Worm (Caenorhabditis elegans) whole organism, L3 larva: ENCODE results near the gene gcy-8.
A peak's percentile ranks its signal among the peaks of the same experiment; 100 is the strongest.

Source experiments
- R02D3.7 ChIP-seq: fragments of 150-350 bp; optimal IDR thresholded peaks from 2 replicates; lab custom pipeline; 2014; ENCODE audit warnings: missing biosample characterization, missing genetic modification characterization
- aly-2 ChIP-seq: fragments of 150-350 bp; optimal IDR thresholded peaks from 2 replicates; lab custom pipeline; 2014; ENCODE audit warnings: missing biosample characterization, missing genetic modification characterization
- ama-1 ChIP-seq: fragments of 150-350 bp; optimal IDR thresholded peaks from 2 replicates; lab custom pipeline; 2018
- ceh-28 ChIP-seq: fragments of 150-350 bp; optimal IDR thresholded peaks from 2 replicates; lab custom pipeline; 2014; ENCODE audit warnings: missing biosample characterization, missing genetic modification reagents, missing genetic modification characterization
- ceh-82 ChIP-seq: fragments of 150-350 bp; optimal IDR thresholded peaks from 2 replicates; lab custom pipeline; 2014; ENCODE audit warnings: missing biosample characterization, missing genetic modification characterization
- ceh-9 ChIP-seq: sonication (generic microtip); optimal IDR thresholded peaks from 2 replicates; lab custom pipeline; 2018; ENCODE audit warnings: missing biosample characterization, missing genetic modification characterization
- daf-12 ChIP-seq: fragments of 150-350 bp; optimal IDR thresholded peaks from 2 replicates; lab custom pipeline; 2014; ENCODE audit warnings: missing biosample characterization, missing genetic modification reagents, missing genetic modification characterization
- egl-27 ChIP-seq: sonication (generic microtip); optimal IDR thresholded peaks from 4 replicates; lab custom pipeline; 2017; ENCODE audit warnings: missing biosample characterization, missing genetic modification reagents, missing genetic modification characterization
- egl-5 ChIP-seq: fragments of 150-350 bp; optimal IDR thresholded peaks from 2 replicates; lab custom pipeline; 2017; ENCODE audit warnings: missing biosample characterization, missing genetic modification reagents, missing genetic modification characterization, inconsistent platforms
- elt-1 ChIP-seq: fragments of 150-350 bp; optimal IDR thresholded peaks from 2 replicates; lab custom pipeline; 2014; ENCODE audit warnings: missing biosample characterization, missing genetic modification characterization
- elt-2 ChIP-seq: sonication (generic microtip); optimal IDR thresholded peaks from 2 replicates; lab custom pipeline; 2016; ENCODE audit warnings: missing genetic modification reagents, mild to moderate bottlenecking, missing genetic modification characterization, missing compliant biosample characterization
- eor-1 ChIP-seq, 2 experiments: fragments of 150-350 bp; optimal IDR thresholded peaks; 2 replicates each; lab custom pipeline; 2014 to 2018; ENCODE audit warnings: missing biosample characterization in 2 of 2, missing genetic modification characterization in 2 of 2
- fkh-2 ChIP-seq: fragments of 150-350 bp; optimal IDR thresholded peaks from 2 replicates; lab custom pipeline; 2014; ENCODE audit warnings: missing biosample characterization, missing genetic modification reagents, missing genetic modification characterization
- jun-1 ChIP-seq: fragments of 150-350 bp; optimal IDR thresholded peaks from 2 replicates; lab custom pipeline; 2014; ENCODE audit warnings: missing biosample characterization, missing genetic modification reagents, missing genetic modification characterization
- lin-15B ChIP-seq: fragments of 150-350 bp; optimal IDR thresholded peaks from 2 replicates; lab custom pipeline; 2014; ENCODE audit warnings: missing biosample characterization, missing genetic modification characterization
- lin-39 ChIP-seq: fragments of 150-350 bp; optimal IDR thresholded peaks from 2 replicates; lab custom pipeline; 2018; ENCODE audit warnings: missing biosample characterization, missing genetic modification reagents, missing genetic modification characterization
- lsy-12 ChIP-seq: sonication (generic microtip); optimal IDR thresholded peaks from 2 replicates; lab custom pipeline; 2016; ENCODE audit warnings: mild to moderate bottlenecking, missing genetic modification characterization, missing compliant biosample characterization
- mdl-1 ChIP-seq: fragments of 150-350 bp; optimal IDR thresholded peaks from 2 replicates; lab custom pipeline; 2014; ENCODE audit warnings: missing biosample characterization, missing genetic modification characterization
- mml-1 ChIP-seq: fragments of 150-350 bp; sonication (generic microtip); optimal IDR thresholded peaks from 3 replicates; lab custom pipeline; 2014; ENCODE audit warnings: missing biosample characterization, missing genetic modification characterization
- nfya-1 ChIP-seq: sonication (generic microtip); optimal IDR thresholded peaks from 2 replicates; lab custom pipeline; 2017; ENCODE audit warnings: missing genetic modification characterization, mild to moderate bottlenecking, missing compliant biosample characterization, antibody characterized with exemption, moderate library complexity; ENCODE audit not compliant: insufficient read depth
- nhr-12 ChIP-seq: fragments of 150-350 bp; optimal IDR thresholded peaks from 2 replicates; lab custom pipeline; 2014; ENCODE audit warnings: missing biosample characterization, missing genetic modification characterization
- nhr-23 ChIP-seq: fragments of 150-350 bp; optimal IDR thresholded peaks from 2 replicates; lab custom pipeline; 2014; ENCODE audit warnings: missing biosample characterization, missing genetic modification reagents, missing genetic modification characterization
- nhr-237 ChIP-seq: fragments of 150-350 bp; optimal IDR thresholded peaks from 2 replicates; lab custom pipeline; 2014; ENCODE audit warnings: missing biosample characterization, missing genetic modification characterization
- nhr-25 ChIP-seq: sonication (generic microtip); optimal IDR thresholded peaks from 2 replicates; lab custom pipeline; 2017; ENCODE audit warnings: missing biosample characterization, missing genetic modification characterization
- nhr-43 ChIP-seq: sonication (generic microtip); optimal IDR thresholded peaks from 2 replicates; lab custom pipeline; 2016; ENCODE audit warnings: mild to moderate bottlenecking, missing genetic modification characterization, missing compliant biosample characterization; ENCODE audit not compliant: poor library complexity, severe bottlenecking
- nhr-67 ChIP-seq: fragments of 150-350 bp; optimal IDR thresholded peaks from 2 replicates; lab custom pipeline; 2014; ENCODE audit warnings: missing biosample characterization, missing genetic modification characterization
- nhr-76 ChIP-seq: fragments of 150-350 bp; sonication (generic microtip); optimal IDR thresholded peaks from 5 replicates; lab custom pipeline; 2014; ENCODE audit warnings: missing biosample characterization, missing genetic modification characterization
- pqm-1 ChIP-seq: fragments of 150-350 bp; optimal IDR thresholded peaks from 2 replicates; lab custom pipeline; 2017; ENCODE audit warnings: missing biosample characterization, missing genetic modification characterization, inconsistent platforms
- sea-2 ChIP-seq: fragments of 150-350 bp; sonication (generic microtip); optimal IDR thresholded peaks from 4 replicates; lab custom pipeline; 2014; ENCODE audit warnings: missing biosample characterization, missing genetic modification reagents, missing genetic modification characterization
- snpc-4 ChIP-seq: fragments of 150-350 bp; optimal IDR thresholded peaks from 2 replicates; lab custom pipeline; 2014; ENCODE audit warnings: missing biosample characterization, missing genetic modification characterization
- tbx-2 ChIP-seq: sonication (generic microtip); optimal IDR thresholded peaks from 2 replicates; lab custom pipeline; 2016; ENCODE audit warnings: mild to moderate bottlenecking, missing genetic modification characterization, missing compliant biosample characterization
- unc-39 ChIP-seq: sonication (generic microtip); optimal IDR thresholded peaks from 4 replicates; lab custom pipeline; 2017; ENCODE audit warnings: missing biosample characterization, missing genetic modification characterization
- unc-62 ChIP-seq: fragments of 150-350 bp; sonication (generic microtip); optimal IDR thresholded peaks from 4 replicates; lab custom pipeline; 2014; ENCODE audit warnings: missing biosample characterization, missing genetic modification reagents, missing genetic modification characterization
- zag-1 ChIP-seq: fragments of 150-350 bp; optimal IDR thresholded peaks from 2 replicates; lab custom pipeline; 2014; ENCODE audit warnings: missing biosample characterization, missing genetic modification characterization
- ztf-11 ChIP-seq: fragments of 150-350 bp; optimal IDR thresholded peaks from 2 replicates; lab custom pipeline; 2014; ENCODE audit warnings: missing biosample characterization, missing genetic modification characterization
- ztf-4 ChIP-seq: fragments of 150-350 bp; optimal IDR thresholded peaks from 2 replicates; lab custom pipeline; 2014; ENCODE audit warnings: missing biosample characterization, missing genetic modification characterization

Gene gcy-8

DNA sequence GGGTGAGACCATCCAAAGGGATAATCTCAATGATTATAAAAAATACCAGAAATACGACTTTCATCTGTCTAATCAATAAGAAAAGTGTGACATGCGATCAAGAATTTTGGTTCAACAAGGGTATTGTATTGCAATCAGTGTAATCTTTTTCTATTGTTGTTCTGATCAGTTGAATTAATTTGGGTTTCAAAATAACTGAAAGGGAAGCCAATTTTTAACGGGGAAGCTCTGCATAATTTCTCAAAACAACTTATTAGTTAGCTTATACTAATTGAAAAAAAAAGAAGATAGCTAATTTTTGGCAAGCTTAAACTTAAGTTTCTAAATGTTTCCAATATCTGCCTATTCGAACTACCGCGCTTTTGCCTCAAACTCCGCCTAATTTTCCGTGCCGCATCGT, 734 bp upstream of the gcy-8 start, which contains the start of gene C49H3.12:
C49H3.12 (minus strand) TSS at position 101 of the 400 bp plus-strand sequence.
- TF ChIP-seq mdl-1 (tag; lab: Kevin White, UChicago): no peak
- TF ChIP-seq nfya-1 (tag; lab: Kevin White, UChicago): no peak
- TF ChIP-seq aly-2: no peak
- TF ChIP-seq elt-1 (tag; lab: Kevin White, UChicago): no peak
- no peak for TF ChIP-seq pqm-1 (tag; lab: Kevin White, UChicago)
- TF ChIP-seq fkh-2: no peak
- TF ChIP-seq snpc-4: no peak
- no peak for TF ChIP-seq nhr-43 (tag; lab: Kevin White, UChicago)
- no peak for TF ChIP-seq nhr-25
- no peak for TF ChIP-seq unc-62 (GFP tag; lab: Kevin White, UChicago)

DNA sequence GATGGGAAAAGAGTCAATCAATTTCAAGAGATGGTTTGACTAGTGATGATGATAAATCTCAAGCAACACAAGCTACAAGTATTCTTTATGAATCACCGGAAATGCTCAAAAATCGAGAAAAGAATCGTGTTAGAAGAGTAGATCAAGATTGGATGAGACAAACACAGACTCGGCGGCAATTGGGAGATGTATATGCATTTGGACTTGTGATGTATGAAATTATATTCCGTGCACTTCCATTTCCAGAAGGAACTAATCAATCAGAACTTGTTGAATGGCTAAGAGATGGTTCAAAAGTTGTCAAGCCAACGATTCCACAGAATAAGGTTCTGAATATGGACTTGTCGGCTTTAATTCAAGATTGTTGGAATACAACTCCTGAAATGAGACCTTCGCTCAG, 3.9 kb downstream of the gcy-8 start:
- TF ChIP-seq ztf-4 (no peak), ceh-9 (tag; lab: Kevin White, UChicago) (no peak), mdl-1 (tag; lab: Kevin White, UChicago) (no peak), R02D3.7 (tag; lab: Kevin White, UChicago) (no peak), nhr-12 (tag; lab: Kevin White, UChicago) (no peak), nhr-76 (no peak)

DNA sequence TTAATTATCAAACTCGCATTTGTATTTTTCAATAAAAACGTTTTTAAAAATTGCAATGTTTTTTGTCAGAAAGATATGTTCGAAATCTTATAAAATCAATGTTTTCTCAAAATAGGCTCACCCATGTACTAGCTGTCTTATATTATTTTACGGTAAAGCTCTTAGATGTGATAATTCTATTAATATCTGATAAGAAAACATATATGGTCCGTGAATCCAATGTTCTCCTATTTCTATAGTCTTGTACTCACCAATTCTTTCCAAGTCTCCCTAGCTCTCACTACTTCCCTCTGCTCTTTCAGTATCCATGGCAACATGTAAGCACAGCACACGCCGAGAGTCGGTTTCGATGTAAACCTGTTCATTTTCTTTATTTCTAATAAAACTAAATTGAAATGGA, 5.8 kb downstream of the gcy-8 start, which contains the start of gene bbs-2:
bbs-2 (plus strand) TSS at position 301 of the 400 bp plus-strand sequence.
- no peak for TF ChIP-seq egl-5 (tag; lab: Kevin White, UChicago)
- TF ChIP-seq snpc-4: no peak
- TF ChIP-seq mml-1 (tag; lab: Kevin White, UChicago): no peak
- no peak for TF ChIP-seq ztf-4
- no peak for TF ChIP-seq ama-1 (lab: Kevin White, UChicago)
- TF ChIP-seq nhr-237 (tag; lab: Kevin White, UChicago): no peak
- TF ChIP-seq ztf-11 (tag; lab: Kevin White, UChicago): no peak
- no peak for TF ChIP-seq nhr-25

DNA sequence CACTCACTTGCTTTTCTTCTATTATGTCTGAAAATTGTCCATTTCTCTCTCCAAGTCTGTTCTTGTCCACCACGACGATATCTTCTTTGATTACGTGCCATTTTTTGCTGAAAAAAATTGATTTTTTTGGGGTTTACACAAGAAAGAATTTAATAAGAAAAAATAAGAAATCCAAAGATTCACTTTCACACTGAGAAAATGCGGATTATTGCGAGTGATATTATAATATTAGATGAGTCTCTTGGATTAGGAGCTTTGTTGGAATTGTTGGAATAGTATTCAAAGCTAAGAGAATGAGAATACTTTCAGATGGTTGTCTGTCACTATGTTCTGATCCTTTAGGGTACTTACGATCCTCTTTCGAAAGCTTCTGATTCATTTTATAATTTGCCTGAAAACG, 10.9 kb downstream of the gcy-8 start, which contains the start of gene F20D12.7:
F20D12.7 (minus strand) TSS at position 101 of the 400 bp plus-strand sequence.
- TF ChIP-seq nhr-237 (tag; lab: Kevin White, UChicago): no peak
- no peak for TF ChIP-seq R02D3.7 (tag; lab: Kevin White, UChicago)
- no peak for TF ChIP-seq unc-62 (GFP tag; lab: Kevin White, UChicago)
- TF ChIP-seq ztf-4: no peak
- TF ChIP-seq eor-1 (tag; optimal IDR thresholded peaks at IDR 0.05; lab: Kevin White, UChicago): no peak
- no peak for TF ChIP-seq nhr-76
- no peak for TF ChIP-seq nhr-43 (tag; lab: Kevin White, UChicago)
- no peak for TF ChIP-seq zag-1 (tag; lab: Kevin White, UChicago)
- no peak for TF ChIP-seq nhr-67 (tag; lab: Kevin White, UChicago)
- TF ChIP-seq ceh-82 (tag; lab: Kevin White, UChicago): no peak
- no peak for TF ChIP-seq lin-15B (tag; lab: Kevin White, UChicago)

DNA sequence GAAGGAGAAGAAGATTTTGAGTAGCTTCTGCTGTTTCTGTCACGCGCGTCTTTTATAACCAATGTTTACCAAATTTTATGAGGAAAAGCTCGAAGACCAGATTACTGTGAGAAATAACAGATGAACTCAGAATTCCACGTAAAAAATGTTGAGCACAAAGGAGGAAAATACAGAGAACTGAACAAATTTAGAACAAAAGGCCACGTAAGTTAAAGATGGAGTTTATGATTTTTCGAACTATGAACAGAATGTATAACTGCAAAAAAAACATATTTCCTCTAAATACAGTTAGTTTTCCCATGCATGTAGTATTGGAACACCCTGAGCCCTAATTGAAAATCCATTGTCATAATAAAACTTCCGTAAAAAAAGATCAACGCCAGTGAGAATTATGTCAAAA, 13.0 kb downstream of the gcy-8 start, which contains the start of gene exc-9:
exc-9 (minus strand) TSS at position 101 of the 400 bp plus-strand sequence.
- TF ChIP-seq tbx-2 (no peak), sea-2 (GFP tag; lab: Kevin White, UChicago) (no peak), elt-1 (tag; lab: Kevin White, UChicago) (no peak)

DNA sequence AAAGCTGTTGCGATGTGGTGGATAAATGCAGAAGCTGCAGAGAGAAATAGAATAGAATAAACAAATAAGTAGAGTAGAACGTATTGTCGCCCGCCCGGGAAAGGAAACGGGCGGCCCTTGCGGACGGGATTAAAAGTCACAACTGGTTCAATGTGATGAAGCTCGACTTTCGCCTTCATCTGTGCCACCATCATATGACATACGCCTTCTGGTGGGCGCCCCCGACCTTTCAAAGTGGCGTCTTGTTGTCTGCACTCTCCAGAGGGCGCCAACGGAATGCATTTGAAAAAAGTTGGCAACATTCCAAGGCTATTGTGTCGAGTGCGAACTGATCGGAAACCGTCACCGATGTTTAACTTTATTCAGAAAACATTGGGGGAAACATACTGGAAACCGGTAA, 15.3 kb downstream of the gcy-8 start:
- TF ChIP-seq nhr-23 (tag; lab: Kevin White, UChicago) (peak; percentile 9), snpc-4 (no peak), jun-1 (no peak), nhr-12 (tag; lab: Kevin White, UChicago) (no peak), nfya-1 (tag; lab: Kevin White, UChicago) (peak; percentile 33), nhr-25 (peak; percentile 76), lin-39 (tag; lab: Kevin White, UChicago) (peak; percentile 19)

DNA sequence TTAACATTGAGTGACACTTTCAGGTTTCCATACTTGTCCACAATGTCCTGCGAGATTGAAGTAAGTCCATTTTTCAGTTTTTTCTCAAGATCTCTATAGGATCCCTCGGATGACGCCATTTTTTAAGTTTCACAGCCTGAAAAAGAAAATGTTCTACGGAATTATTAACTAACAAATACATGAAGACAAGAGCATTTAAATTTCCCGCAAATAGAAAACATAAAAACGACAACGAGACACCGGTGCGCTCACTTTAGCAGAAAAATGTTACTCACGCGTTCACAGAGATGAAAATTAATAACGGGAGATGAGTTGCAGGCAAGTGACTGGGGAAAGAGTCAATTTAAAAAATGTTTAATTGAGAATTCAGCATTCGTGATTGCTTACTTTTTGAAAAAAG, 18.5 kb downstream of the gcy-8 start, which contains the start of gene czw-1:
czw-1 (minus strand) TSS at position 369 of the 400 bp plus-strand sequence.
- TF ChIP-seq egl-27 (tag; lab: Kevin White, UChicago): no peak
- no peak for TF ChIP-seq unc-39 (tag; lab: Kevin White, UChicago)
- TF ChIP-seq ztf-11 (tag; lab: Kevin White, UChicago): no peak
- no peak for TF ChIP-seq daf-12 (tag; lab: Kevin White, UChicago)
- no peak for TF ChIP-seq lin-15B (tag; lab: Kevin White, UChicago)
- TF ChIP-seq lsy-12 (tag; lab: Kevin White, UChicago): no peak
- TF ChIP-seq unc-62 (GFP tag; lab: Kevin White, UChicago): no peak
- TF ChIP-seq pqm-1 (tag; lab: Kevin White, UChicago): no peak
- TF ChIP-seq jun-1: no peak
- TF ChIP-seq nhr-12 (tag; lab: Kevin White, UChicago): no peak
- no peak for TF ChIP-seq nhr-237 (tag; lab: Kevin White, UChicago)
- TF ChIP-seq elt-1 (tag; lab: Kevin White, UChicago): no peak
- TF ChIP-seq eor-1 (tag; optimal IDR thresholded peaks at IDR 0.05; lab: Kevin White, UChicago): no peak
- TF ChIP-seq mdl-1 (tag; lab: Kevin White, UChicago): no peak
- TF ChIP-seq ceh-28: no peak
- no peak for TF ChIP-seq elt-2 (tag; lab: Kevin White, UChicago)
